Fruit fly (Drosophila melanogaster) whole organism, embryonic: ENCODE data around the gene CG5882.

Source experiments
- BEAF-32 ChIP-seq: fragments of 200-800 bp; sonication (Bioruptor generic); optimal IDR thresholded peaks from 3 replicates; lab custom pipeline; 2017; ENCODE audit warnings: missing biosample characterization, missing genetic modification characterization, mild to moderate bottlenecking, moderate library complexity, missing genetic modification reagents
- CG10274 ChIP-seq: fragments of 200-800 bp; sonication (Bioruptor generic); optimal IDR thresholded peaks from 3 replicates; lab custom pipeline; 2017; ENCODE audit warnings: missing biosample characterization, mild to moderate bottlenecking, missing genetic modification characterization
- CG12236 ChIP-seq: fragments of 200-800 bp; sonication (Bioruptor generic); optimal IDR thresholded peaks from 2 replicates; lab custom pipeline; 2016; ENCODE audit warnings: missing biosample characterization, missing genetic modification characterization
- CG12659 ChIP-seq: fragments of 200-800 bp; sonication (Bioruptor generic); optimal IDR thresholded peaks from 3 replicates; lab custom pipeline; 2017; ENCODE audit warnings: mild to moderate bottlenecking, missing biosample characterization, missing genetic modification reagents, missing genetic modification characterization
- CG14710 ChIP-seq: fragments of 200-800 bp; sonication (Bioruptor generic); optimal IDR thresholded peaks from 3 replicates; lab custom pipeline; 2019; ENCODE audit warnings: missing biosample characterization, mild to moderate bottlenecking, missing genetic modification characterization, moderate library complexity
- CG14965 ChIP-seq: fragments of 200-800 bp; sonication (Bioruptor generic); optimal IDR thresholded peaks from 2 replicates; lab custom pipeline; 2016; ENCODE audit warnings: missing biosample characterization, missing genetic modification characterization, borderline replicate concordance
- CG30020 ChIP-seq: fragments of 200-800 bp; optimal IDR thresholded peaks from 2 replicates; lab custom pipeline; 2019; ENCODE audit warnings: missing biosample characterization, mild to moderate bottlenecking, missing genetic modification characterization, moderate library complexity
- CG6254 ChIP-seq: fragments of 200-800 bp; sonication (Bioruptor generic); optimal IDR thresholded peaks from 3 replicates; lab custom pipeline; 2017; ENCODE audit warnings: mild to moderate bottlenecking, missing biosample characterization, missing genetic modification reagents, missing genetic modification characterization
- CG7786 ChIP-seq: fragments of 200-800 bp; sonication (Bioruptor generic); optimal IDR thresholded peaks from 2 replicates; lab custom pipeline; 2016; ENCODE audit warnings: missing biosample characterization, missing genetic modification characterization
- CG8290 ChIP-seq, 3 experiments: fragments of 200-800 bp; sonication (Bioruptor generic); optimal IDR thresholded peaks; 2 replicates each; lab custom pipeline; 2016 to 2019; ENCODE audit warnings: missing biosample characterization in 3 of 3, missing genetic modification characterization in 3 of 3, mild to moderate bottlenecking in 2 of 3, moderate library complexity in 1 of 3
- CG9215 ChIP-seq: fragments of 200-800 bp; sonication (Bioruptor generic); IDR thresholded peaks from 2 replicates; pipeline ENCODE4 v1.3.6; 2022; ENCODE audit warnings: missing biosample characterization, missing genetic modification characterization
- Chrac-16 ChIP-seq: fragments of 200-800 bp; sonication (Bioruptor generic); optimal IDR thresholded peaks from 3 replicates; lab custom pipeline; 2016; ENCODE audit warnings: missing biosample characterization, missing genetic modification characterization
- Dek ChIP-seq: fragments of 200-800 bp; sonication (Bioruptor generic); optimal IDR thresholded peaks from 3 replicates; lab custom pipeline; 2019; ENCODE audit warnings: missing biosample characterization, mild to moderate bottlenecking, missing genetic modification characterization, moderate library complexity
- E2f1 ChIP-seq: fragments of 200-800 bp; sonication (Bioruptor generic); IDR thresholded peaks from 2 replicates; pipeline ENCODE4 v1.3.6; 2022; ENCODE audit warnings: missing biosample characterization, missing genetic modification characterization
- Hand ChIP-seq: fragments of 200-800 bp; sonication (Bioruptor generic); optimal IDR thresholded peaks from 2 replicates; lab custom pipeline; 2017; ENCODE audit warnings: mild to moderate bottlenecking, missing biosample characterization, missing genetic modification reagents, missing genetic modification characterization
- Med ChIP-seq: fragments of 200-800 bp; sonication (Bioruptor generic); peaks from one replicate; lab custom pipeline; 2016; ENCODE audit warnings: missing biosample characterization, missing genetic modification characterization, mild to moderate bottlenecking, inconsistent platforms, moderate library complexity
- Poxn ChIP-seq: fragments of 200-800 bp; sonication (Bioruptor generic); IDR thresholded peaks from 2 replicates; pipeline ENCODE4 v1.3.6; 2022; ENCODE audit warnings: missing biosample characterization, missing genetic modification characterization
- Side ChIP-seq: fragments of 200-800 bp; sonication (Bioruptor generic); optimal IDR thresholded peaks from 2 replicates; lab custom pipeline; 2016; ENCODE audit warnings: missing biosample characterization, missing genetic modification characterization
- Usf ChIP-seq: fragments of 200-800 bp; sonication (Bioruptor generic); optimal IDR thresholded peaks from 2 replicates; lab custom pipeline; 2017; ENCODE audit warnings: missing genotype, missing biosample characterization, missing genetic modification characterization
- ap ChIP-seq: fragments of 200-800 bp; sonication (Bioruptor generic); IDR thresholded peaks from 2 replicates; pipeline ENCODE4 v1.3.6; 2022; ENCODE audit warnings: missing biosample characterization, missing genetic modification characterization
- az2 ChIP-seq: fragments of 200-800 bp; sonication (Bioruptor generic); optimal IDR thresholded peaks from 3 replicates; lab custom pipeline; 2016; ENCODE audit warnings: missing biosample characterization, missing genetic modification characterization
- crc ChIP-seq: fragments of 200-800 bp; sonication (Bioruptor generic); optimal IDR thresholded peaks from 2 replicates; lab custom pipeline; 2016; ENCODE audit warnings: missing biosample characterization, missing genetic modification characterization
- ems ChIP-seq: fragments of 200-800 bp; sonication (Bioruptor generic); optimal IDR thresholded peaks from 3 replicates; lab custom pipeline; 2016; ENCODE audit warnings: missing biosample characterization, missing genetic modification characterization
- en ChIP-seq: fragments of 200-800 bp; sonication (Bioruptor generic); optimal IDR thresholded peaks from 2 replicates; lab custom pipeline; 2016; ENCODE audit warnings: missing biosample characterization, missing genetic modification characterization
- eyg ChIP-seq: fragments of 200-800 bp; sonication (Bioruptor generic); optimal IDR thresholded peaks from 3 replicates; lab custom pipeline; 2016; ENCODE audit warnings: missing biosample characterization, missing genetic modification characterization
- fd102C ChIP-seq: fragments of 200-800 bp; sonication (Bioruptor generic); optimal IDR thresholded peaks from 2 replicates; lab custom pipeline; 2018; ENCODE audit warnings: missing biosample characterization, mild to moderate bottlenecking, missing genetic modification characterization, moderate library complexity
- ftz-f1 ChIP-seq: fragments of 200-800 bp; sonication (Bioruptor generic); optimal IDR thresholded peaks from 2 replicates; lab custom pipeline; 2016; ENCODE audit warnings: missing biosample characterization, missing genetic modification characterization
- hkb ChIP-seq, 2 experiments: fragments of 200-800 bp in 1 of 2; fragments of >200 bp in 1 of 2; sonication (Bioruptor generic) in 1 of 2; IDR thresholded peaks in 1 of 2; optimal IDR thresholded peaks in 1 of 2; 2 replicates each; pipeline versions ENCODE4 v1.3.6 to Lab custom; 2017 to 2022; ENCODE audit warnings: missing biosample characterization in 1 of 2, missing genetic modification characterization in 1 of 2
- ind ChIP-seq: fragments of 200-800 bp; sonication (Bioruptor generic); optimal IDR thresholded peaks from 3 replicates; lab custom pipeline; 2016; ENCODE audit warnings: missing biosample characterization, missing genetic modification characterization
- insv ChIP-seq, 2 experiments: fragments of 200-800 bp; sonication (Bioruptor generic); optimal IDR thresholded peaks; 3 replicates each; lab custom pipeline; 2016 to 2018; ENCODE audit warnings: missing biosample characterization in 2 of 2, missing genetic modification characterization in 2 of 2
- jigr1 ChIP-seq: fragments of 200-800 bp; sonication (Bioruptor generic); IDR thresholded peaks from 3 replicates; pipeline ENCODE4 v1.3.6; 2022; ENCODE audit warnings: missing biosample characterization, missing genetic modification characterization
- kah ChIP-seq: fragments of 200-800 bp; sonication (Bioruptor generic); optimal IDR thresholded peaks from 2 replicates; lab custom pipeline; 2018; ENCODE audit warnings: missing biosample characterization, mild to moderate bottlenecking, missing genetic modification characterization
- maf-S ChIP-seq: fragments of 200-800 bp; sonication (Bioruptor generic); optimal IDR thresholded peaks from 2 replicates; lab custom pipeline; 2016; ENCODE audit warnings: missing biosample characterization, missing genetic modification characterization
- mam ChIP-seq: fragments of 200-800 bp; sonication (Bioruptor generic); optimal IDR thresholded peaks from 3 replicates; lab custom pipeline; 2016; ENCODE audit warnings: missing biosample characterization, missing genetic modification characterization
- nerfin-2 ChIP-seq: fragments of 200-800 bp; sonication (Bioruptor generic); IDR thresholded peaks from 2 replicates; pipeline ENCODE4 v1.3.6; 2022; ENCODE audit warnings: missing biosample characterization, missing genetic modification characterization; ENCODE audit not compliant: partially characterized antibody
- org-1 ChIP-seq: fragments of 200-800 bp; sonication (Bioruptor generic); optimal IDR thresholded peaks from 2 replicates; lab custom pipeline; 2017; ENCODE audit warnings: missing biosample characterization, missing genetic modification characterization
- row ChIP-seq: fragments of 200-800 bp; sonication (Bioruptor generic); IDR thresholded peaks from 3 replicates; pipeline ENCODE4 v1.3.6; 2022; ENCODE audit warnings: missing biosample characterization, missing genetic modification characterization
- sc ChIP-seq, 3 experiments: fragments of >200 bp in 2 of 3; fragments of 200-800 bp in 1 of 3; sonication (Bioruptor generic) in 1 of 3; optimal IDR thresholded peaks; 2 replicates in 2 of 3; 3 replicates in 1 of 3; lab custom pipeline; 2017; ENCODE audit warnings: mild to moderate bottlenecking in 1 of 3, missing biosample characterization in 1 of 3, missing genetic modification characterization in 1 of 3, missing genetic modification reagents in 1 of 3
- scrt ChIP-seq: fragments of 200-800 bp; sonication (Bioruptor generic); optimal IDR thresholded peaks from 2 replicates; lab custom pipeline; 2018; ENCODE audit warnings: missing biosample characterization, mild to moderate bottlenecking, missing genetic modification characterization, moderate library complexity
- slou ChIP-seq: fragments of 200-800 bp; sonication (Bioruptor generic); optimal IDR thresholded peaks from 3 replicates; lab custom pipeline; 2016; ENCODE audit warnings: missing biosample characterization, missing genetic modification characterization
- sna ChIP-seq: fragments of 200-800 bp; sonication (Bioruptor generic); IDR thresholded peaks from 2 replicates; pipeline ENCODE4 v1.3.6; 2022; ENCODE audit warnings: missing biosample characterization, missing genetic modification characterization; ENCODE audit not compliant: partially characterized antibody
- sr ChIP-seq: fragments of 200-800 bp; sonication (Bioruptor generic); IDR thresholded peaks from 3 replicates; pipeline ENCODE4 v1.3.6; 2022; ENCODE audit warnings: missing biosample characterization, missing genetic modification characterization
- tgo ChIP-seq: fragments of 200-800 bp; sonication (Bioruptor generic); IDR thresholded peaks from 3 replicates; pipeline ENCODE4 v1.3.6; 2022; ENCODE audit warnings: missing biosample characterization, missing genetic modification characterization
- twi ChIP-seq: fragments of 200-800 bp; optimal IDR thresholded peaks from 2 replicates; lab custom pipeline; 2019; ENCODE audit warnings: missing biosample characterization, mild to moderate bottlenecking, missing genetic modification characterization, moderate library complexity
- yki ChIP-seq: fragments of >200 bp; optimal IDR thresholded peaks from 3 replicates; lab custom pipeline; 2018
- zf30C ChIP-seq: fragments of 200-800 bp; sonication (Bioruptor generic); optimal IDR thresholded peaks from 3 replicates; lab custom pipeline; 2018; ENCODE audit warnings: missing biosample characterization, mild to moderate bottlenecking, missing genetic modification characterization
- zfh2 ChIP-seq: fragments of 200-800 bp; sonication (Bioruptor generic); optimal IDR thresholded peaks from 2 replicates; lab custom pipeline; 2016; ENCODE audit warnings: missing biosample characterization, missing genetic modification characterization

Gene CG5882

DNA sequence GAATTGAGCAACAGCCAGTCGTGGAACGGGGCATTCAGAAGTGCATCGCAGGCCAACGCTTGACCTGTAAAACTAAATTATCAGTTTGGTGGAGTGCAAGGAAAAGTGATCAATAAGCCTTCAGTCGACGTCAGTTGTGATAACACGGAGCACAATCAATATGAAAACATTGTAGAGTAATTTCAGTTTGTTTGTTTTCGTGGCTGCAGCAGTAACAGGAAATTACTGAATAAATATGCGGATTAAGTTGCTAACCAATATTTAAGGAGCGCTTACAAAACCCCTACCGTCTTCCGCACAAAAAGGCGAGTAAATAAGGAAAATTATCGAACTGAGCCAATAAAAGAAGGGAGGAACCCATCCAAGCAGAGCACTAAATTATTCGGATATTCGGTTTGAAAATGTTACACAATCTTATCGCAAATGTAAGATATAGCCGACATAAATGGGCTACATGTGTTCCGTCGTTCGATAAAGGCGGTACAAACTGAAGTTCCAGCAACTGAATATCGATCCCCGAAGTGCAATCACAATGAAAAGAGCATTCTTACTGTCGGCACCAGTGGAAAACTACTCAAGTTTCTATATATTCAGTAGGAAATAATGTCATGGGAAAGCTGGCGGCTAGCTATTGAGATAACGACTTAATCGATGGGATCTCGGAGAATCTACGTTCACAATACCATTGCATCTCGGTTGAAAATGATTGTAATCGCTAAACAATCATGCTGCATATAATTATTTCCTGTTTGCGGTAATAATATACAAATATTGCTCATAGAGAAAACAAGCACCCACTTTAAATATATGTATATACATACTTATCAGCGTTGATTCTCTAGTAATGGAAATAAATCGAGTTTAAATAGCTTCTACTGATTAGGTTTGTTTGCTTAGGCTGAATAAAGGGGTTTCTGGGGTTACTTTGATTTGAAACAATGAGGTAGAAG is 17.5 kb downstream of the CG5882 start (continued):
- TF ChIP-seq ftz-f1 (no peak), CG14965 (GFP tag; lab: Kevin White, UChicago) (peak; percentile 63), jigr1 (no peak), CG7786 (peak; percentile 29), row (GFP tag; lab: Robert Waterston, UW) (peak; percentile 36; the same call in 1 of the 3 replicates), Med (GFP tag; lab: Kevin White, UChicago) (peak; percentile 92), ind (GFP tag; lab: Kevin White, UChicago) (no peak), zf30C (no peak), Usf (GFP tag; lab: Kevin White, UChicago) (peak; percentile 25), Hand (GFP tag; lab: Kevin White, UChicago) (no peak), crc (GFP tag; lab: Kevin White, UChicago) (peak; percentile 32), eyg (GFP tag; lab: Kevin White, UChicago) (peak; percentile 46), CG12236 (GFP tag; lab: Kevin White, UChicago) (peak; percentile 88), en (GFP tag; lab: Kevin White, UChicago) (peak; percentile 46), E2f1 (GFP tag; lab: Robert Waterston, UW) (peak; percentile 53; the same call in 1 of the 2 replicates), sr (GFP tag; lab: Robert Waterston, UW) (0 out of 3 replicates have a peak, but pooled peaks have one; percentile 34), sna (GFP tag; lab: Robert Waterston, UW) (no peak), Poxn (GFP tag; lab: Robert Waterston, UW) (no peak), CG10274 (GFP tag; lab: Kevin White, UChicago) (peak; percentile 33), org-1 (peak; percentile 77), yki (no peak), CG9215 (GFP tag; lab: Robert Waterston, UW) (no peak), az2 (GFP tag; lab: Kevin White, UChicago) (peak; percentile 35), slou (GFP tag; lab: Kevin White, UChicago) (peak; percentile 35), mam (GFP tag; lab: Kevin White, UChicago) (peak; percentile 20), hkb (optimal IDR thresholded peaks at IDR 0.05; lab: Kevin White, UChicago) (no peak), hkb (GFP tag; IDR thresholded peaks at IDR 0.05; lab: Robert Waterston, UW) (peak; percentile 61; the same call in 1 of the 2 replicates), sc (optimal IDR thresholded peaks at IDR 0.05; lab: Kevin White, UChicago) (no peak), sc (GFP tag; optimal IDR thresholded peaks at IDR 0.05; lab: Kevin White, UChicago) (peak; percentile 75), fd102C (GFP tag; lab: Kevin White, UChicago) (peak; percentile 94), ems (peak; percentile 32), CG14710 (peak; percentile 69), insv (GFP tag; optimal IDR thresholded peaks at IDR 0.05; lab: Kevin White, UChicago) (peak in 1 of 2 experiments; percentile 2), Dek (tag; lab: Kevin White, UChicago) (peak; percentile 28), zfh2 (no peak), tgo (peak; percentile 48; the same call in 1 of the 3 replicates), CG12659 (GFP tag; lab: Kevin White, UChicago) (peak; percentile 46), CG8290 (GFP tag; optimal IDR thresholded peaks at IDR 0.05; lab: Kevin White, UChicago) (peak; percentile 75), CG8290 (tag; optimal IDR thresholded peaks at IDR 0.05; lab: Kevin White, UChicago) (peak; percentile 61 to 65), scrt (GFP tag; lab: Kevin White, UChicago) (peak; percentile 24), twi (tag; lab: Kevin White, UChicago) (peak; percentile 53), CG6254 (peak; percentile 54), kah (peak; percentile 32), maf-S (GFP tag; lab: Kevin White, UChicago) (peak; percentile 13), Side (GFP tag; lab: Kevin White, UChicago) (peak; percentile 68), nerfin-2 (GFP tag; lab: Robert Waterston, UW) (no peak), Chrac-16 (no peak), CG30020 (no peak), ap (GFP tag; lab: Robert Waterston, UW) (no peak), BEAF-32 (no peak)
